Fruit fly (Drosophila melanogaster) whole organism, wandering third instar larva: ENCODE measurements around the gene CG31097.

Source experiments
- Abd-B ChIP-seq: fragments of >200 bp; optimal IDR thresholded peaks from 2 replicates; lab custom pipeline; 2017; ENCODE audit warnings: missing biosample characterization, missing genetic modification characterization
- CG32264 ChIP-seq: fragments of 200-800 bp; sonication (Bioruptor generic); optimal IDR thresholded peaks from 2 replicates; lab custom pipeline; 2016; ENCODE audit warnings: missing biosample characterization, missing genetic modification characterization
- CG9705 ChIP-seq: fragments of 200-800 bp; sonication (Bioruptor generic); optimal IDR thresholded peaks from 2 replicates; lab custom pipeline; 2018; ENCODE audit warnings: missing biosample characterization, mild to moderate bottlenecking, missing genetic modification characterization
- CrebA ChIP-seq: fragments of 200-800 bp; sonication (Bioruptor generic); optimal IDR thresholded peaks from 2 replicates; lab custom pipeline; 2016; ENCODE audit warnings: missing biosample characterization, mild to moderate bottlenecking, missing genetic modification characterization, borderline replicate concordance
- Dfd ChIP-seq: fragments of >200 bp; optimal IDR thresholded peaks from 2 replicates; lab custom pipeline; 2017; ENCODE audit warnings: missing biosample characterization, missing genetic modification characterization
- Dif ChIP-seq: fragments of 200-275, 200-300 bp; sonication (Bioruptor generic); optimal IDR thresholded peaks from 2 replicates; lab custom pipeline; 2018; ENCODE audit warnings: missing biosample characterization, missing genetic modification characterization; ENCODE audit not compliant: partially characterized antibody
- GATAd ChIP-seq: sonication (Bioruptor generic); optimal IDR thresholded peaks from 2 replicates; lab custom pipeline; 2016; ENCODE audit warnings: missing biosample characterization, missing genetic modification characterization
- HLH106 ChIP-seq: fragments of 200-800 bp; optimal IDR thresholded peaks from 3 replicates; lab custom pipeline; 2019; ENCODE audit warnings: missing biosample characterization, mild to moderate bottlenecking, missing genetic modification characterization, moderate library complexity
- Hnf4 ChIP-seq: fragments of 200-800 bp; sonication (Bioruptor generic); optimal IDR thresholded peaks from 2 replicates; lab custom pipeline; 2016; ENCODE audit warnings: missing biosample characterization, mild to moderate bottlenecking, missing genetic modification characterization
- Hr78 ChIP-seq: fragments of >200 bp; optimal IDR thresholded peaks from 2 replicates; lab custom pipeline; 2017; ENCODE audit warnings: missing biosample characterization, missing genetic modification characterization
- Hr83 ChIP-seq: fragments of 200-300 bp; sonication (Bioruptor generic); optimal IDR thresholded peaks from 2 replicates; lab custom pipeline; 2016; ENCODE audit warnings: missing biosample characterization, mild to moderate bottlenecking, missing genetic modification characterization, moderate library complexity; ENCODE audit not compliant: poor library complexity, severe bottlenecking
- Jra ChIP-seq: sonication (Bioruptor generic); optimal IDR thresholded peaks from 2 replicates; lab custom pipeline; 2016; ENCODE audit warnings: missing biosample characterization, missing genetic modification characterization
- Mio ChIP-seq: sonication (Bioruptor generic); optimal IDR thresholded peaks from 2 replicates; lab custom pipeline; 2016; ENCODE audit warnings: missing biosample characterization, missing genetic modification characterization
- Myc ChIP-seq: fragments of >200 bp; optimal IDR thresholded peaks from 2 replicates; lab custom pipeline; 2017
- N ChIP-seq: fragments of >200 bp; optimal IDR thresholded peaks from 2 replicates; lab custom pipeline; 2018; ENCODE audit warnings: missing biosample characterization, missing external identifiers, missing genetic modification characterization
- OdsH ChIP-seq: fragments of 200-800 bp; sonication (Bioruptor generic); optimal IDR thresholded peaks from 2 replicates; lab custom pipeline; 2016; ENCODE audit warnings: missing biosample characterization, mild to moderate bottlenecking, missing genetic modification characterization
- Rel ChIP-seq, 2 experiments: fragments of 200-800 bp; sonication (Bioruptor generic) in 1 of 2; optimal IDR thresholded peaks; 2 replicates in 1 of 2; 3 replicates in 1 of 2; lab custom pipeline; 2016 to 2019; ENCODE audit warnings: mild to moderate bottlenecking in 2 of 2, missing biosample characterization in 2 of 2, missing genetic modification characterization in 2 of 2, moderate library complexity in 1 of 2
- Sp1 ChIP-seq: fragments of 200-800 bp; sonication (Bioruptor generic); optimal IDR thresholded peaks from 3 replicates; lab custom pipeline; 2019; ENCODE audit warnings: missing biosample characterization, mild to moderate bottlenecking, missing genetic modification characterization, moderate library complexity
- br ChIP-seq: fragments of 200-800 bp; sonication (Bioruptor generic); optimal IDR thresholded peaks from 2 replicates; lab custom pipeline; 2016; ENCODE audit warnings: missing biosample characterization, missing genetic modification characterization
- brk ChIP-seq: fragments of 200-800 bp; sonication (Bioruptor generic); optimal IDR thresholded peaks from 2 replicates; lab custom pipeline; 2016; ENCODE audit warnings: missing biosample characterization, mild to moderate bottlenecking, missing genetic modification characterization
- dl ChIP-seq, 2 experiments: fragments of 175-275, 200-275 bp in 1 of 2; fragments of 200-275 bp in 1 of 2; sonication (Bioruptor generic); optimal IDR thresholded peaks; lab custom pipeline; 2018; ENCODE audit warnings: mild to moderate bottlenecking in 2 of 2, missing biosample characterization in 2 of 2, missing genetic modification characterization in 2 of 2, moderate library complexity in 2 of 2; ENCODE audit not compliant: partially characterized antibody in 2 of 2, insufficient read depth in 1 of 2
- dmrt93B ChIP-seq: fragments of 200-800 bp; sonication (Bioruptor generic); optimal IDR thresholded peaks from 2 replicates; lab custom pipeline; 2018; ENCODE audit warnings: missing biosample characterization, mild to moderate bottlenecking, missing genetic modification characterization
- dsf ChIP-seq: sonication (Bioruptor generic); optimal IDR thresholded peaks from 2 replicates; lab custom pipeline; 2016; ENCODE audit warnings: missing biosample characterization, missing genetic modification characterization, borderline replicate concordance
- ey ChIP-seq: fragments of 200-800 bp; sonication (Bioruptor generic); optimal IDR thresholded peaks from 2 replicates; lab custom pipeline; 2016; ENCODE audit warnings: missing biosample characterization, missing genetic modification characterization
- foxo ChIP-seq, 2 experiments: fragments of 200-800 bp; sonication (Bioruptor generic); optimal IDR thresholded peaks; 2 replicates in 1 of 2; 3 replicates in 1 of 2; lab custom pipeline; 2016 to 2017; ENCODE audit warnings: missing biosample characterization in 2 of 2, missing genetic modification characterization in 2 of 2
- fru ChIP-seq: fragments of 200-800 bp; sonication (Bioruptor generic); optimal IDR thresholded peaks from 3 replicates; lab custom pipeline; 2016; ENCODE audit warnings: missing biosample characterization, mild to moderate bottlenecking, missing genetic modification characterization
- h ChIP-seq: fragments of 200-800 bp; sonication (Bioruptor generic); optimal IDR thresholded peaks from 3 replicates; lab custom pipeline; 2016; ENCODE audit warnings: missing biosample characterization, mild to moderate bottlenecking, missing genetic modification characterization
- jim ChIP-seq: fragments of 175-275, 200-325 bp; sonication (Bioruptor generic); optimal IDR thresholded peaks from 2 replicates; lab custom pipeline; 2016; ENCODE audit warnings: missing biosample characterization, mild to moderate bottlenecking, missing genetic modification characterization
- lola ChIP-seq: fragments of >200 bp; optimal IDR thresholded peaks from 2 replicates; lab custom pipeline; 2017; ENCODE audit warnings: missing biosample characterization, missing genetic modification characterization
- pan ChIP-seq: fragments of >200 bp; optimal IDR thresholded peaks from 2 replicates; lab custom pipeline; 2017
- psq ChIP-seq: fragments of 200-800 bp; sonication (Bioruptor generic); optimal IDR thresholded peaks from 3 replicates; lab custom pipeline; 2017; ENCODE audit warnings: missing biosample characterization, mild to moderate bottlenecking, missing genetic modification characterization, moderate library complexity
- rgr ChIP-seq: fragments of 200-800 bp; sonication (Bioruptor generic); optimal IDR thresholded peaks from 3 replicates; lab custom pipeline; 2016; ENCODE audit warnings: missing biosample characterization, mild to moderate bottlenecking, missing genetic modification characterization
- sage ChIP-seq: fragments of 200-800 bp; sonication (Bioruptor generic); optimal IDR thresholded peaks from 2 replicates; lab custom pipeline; 2016; ENCODE audit warnings: missing biosample characterization, mild to moderate bottlenecking, missing genetic modification characterization
- sv ChIP-seq: fragments of 200-800 bp; sonication (Bioruptor generic); optimal IDR thresholded peaks from 3 replicates; lab custom pipeline; 2016; ENCODE audit warnings: missing biosample characterization, missing genetic modification characterization
- tai ChIP-seq: sonication (Bioruptor generic); optimal IDR thresholded peaks from 2 replicates; lab custom pipeline; 2016; ENCODE audit warnings: missing biosample characterization, missing genetic modification characterization
- usp ChIP-seq: fragments of >200 bp; optimal IDR thresholded peaks from 2 replicates; lab custom pipeline; 2017; ENCODE audit warnings: missing biosample characterization, missing genetic modification characterization
- woc ChIP-seq: sonication (Bioruptor generic); optimal IDR thresholded peaks from 2 replicates; lab custom pipeline; 2016; ENCODE audit warnings: missing biosample characterization, mild to moderate bottlenecking, missing genetic modification characterization

The CG31097 gene

dm6 chr3R:25269909-25270308 is 27.7 kb downstream of the CG31097 start, which contains the start of the genes CG11889 and CG11891:
CG11889 (plus strand) TSS chr3R:25270209.
CG11891 (plus strand) TSS chr3R:25270209.
- TF ChIP-seq psq (GFP tag; lab: Kevin White, UChicago) (no peak), CG32264 (GFP tag; lab: Kevin White, UChicago) (no peak), HLH106 (tag; lab: Kevin White, UChicago) (no peak), Hr83 (GFP tag; lab: Kevin White, UChicago) (no peak), rgr (no peak), fru (GFP tag; lab: Kevin White, UChicago) (no peak), Hr78 (no peak), dl (GFP tag; optimal IDR thresholded peaks at IDR 0.05; lab: Kevin White, UChicago; ENCODE audit: insufficient read depth in 1 of 2, partially characterized antibody in 2 of 2) (no peak), dsf (GFP tag; lab: Kevin White, UChicago) (no peak), CrebA (GFP tag; lab: Kevin White, UChicago) (no peak), Rel (GFP tag; optimal IDR thresholded peaks at IDR 0.05; lab: Kevin White, UChicago) (no peak), Rel (tag; optimal IDR thresholded peaks at IDR 0.05; lab: Kevin White, UChicago) (no peak), GATAd (GFP tag; lab: Kevin White, UChicago) (no peak), ey (GFP tag; lab: Kevin White, UChicago) (no peak), jim (GFP tag; lab: Kevin White, UChicago) (no peak), Hnf4 (GFP tag; lab: Kevin White, UChicago) (no peak)
- TF ChIP-seq, all 38 proteins: peak for 0

DNA sequence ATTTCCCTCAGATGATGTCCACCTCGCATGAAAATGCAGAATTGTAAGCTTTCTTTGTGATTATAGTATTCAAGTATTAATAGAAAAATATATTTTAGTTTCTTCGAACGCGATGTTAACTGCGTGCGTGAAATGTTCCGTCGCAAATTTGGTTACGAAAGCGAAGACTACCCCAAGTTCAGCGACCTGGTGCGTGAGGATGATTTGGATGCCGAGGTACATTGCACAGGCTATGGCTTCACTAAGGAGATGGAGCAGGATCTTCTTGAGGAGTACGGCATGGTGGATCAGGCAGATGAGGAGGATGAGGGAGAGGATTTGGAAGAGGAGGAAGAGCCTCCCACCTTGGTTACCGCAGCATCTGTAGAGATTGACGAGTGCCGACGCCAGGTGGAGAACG is 30.8 kb downstream of the CG31097 start:
- no peak for TF ChIP-seq Rel (GFP tag; optimal IDR thresholded peaks at IDR 0.05; lab: Kevin White, UChicago)
- no peak for TF ChIP-seq Rel (tag; optimal IDR thresholded peaks at IDR 0.05; lab: Kevin White, UChicago)
- no peak for TF ChIP-seq pan
- no peak for TF ChIP-seq woc (GFP tag; lab: Kevin White, UChicago)
- no peak for TF ChIP-seq sv (GFP tag; lab: Kevin White, UChicago)
- TF ChIP-seq usp (GFP tag; lab: Kevin White, UChicago), result no peak
- TF ChIP-seq Hnf4 (GFP tag; lab: Kevin White, UChicago), result no peak
- TF ChIP-seq ey (GFP tag; lab: Kevin White, UChicago), result no peak
- TF ChIP-seq CrebA (GFP tag; lab: Kevin White, UChicago), result no peak
- no peak for TF ChIP-seq Sp1
- no peak for TF ChIP-seq lola (GFP tag; lab: Kevin White, UChicago)
- no peak for TF ChIP-seq Hr78

DNA sequence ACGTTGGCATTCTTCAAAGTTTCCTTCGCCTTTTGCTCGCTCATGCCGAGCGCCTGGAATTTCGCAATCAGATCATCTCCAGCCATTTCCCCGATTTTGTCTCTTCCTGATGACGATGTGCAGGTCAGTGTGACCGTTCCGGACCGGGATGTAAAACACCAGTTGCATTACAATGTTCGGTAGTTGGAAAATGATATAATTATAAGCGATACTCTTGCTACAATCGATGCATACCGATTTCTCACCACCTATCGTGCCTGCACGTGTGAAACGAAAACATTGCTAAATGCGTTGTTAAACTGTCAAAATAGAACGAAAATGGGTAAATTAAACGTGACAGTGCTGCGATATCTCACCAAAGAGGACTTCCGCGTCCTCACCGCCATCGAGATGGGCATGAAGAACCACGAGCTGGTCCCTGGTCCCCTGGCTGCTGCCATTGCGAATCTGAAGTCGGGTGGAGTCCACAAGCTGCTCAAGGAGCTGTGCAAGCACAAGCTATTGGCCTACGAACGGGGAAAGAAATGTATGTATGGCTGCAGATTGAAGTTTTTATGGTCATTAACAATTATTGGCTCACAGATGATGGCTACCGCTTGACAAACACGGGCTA is 31.9 kb downstream of the CG31097 start, which contains the start of the genes GlnRS and RIOK2:
Gene GlnRS (minus strand): TSS at position 133 of the 613 bp plus-strand sequence.
Gene RIOK2 (plus strand): TSS at position 256 of the 613 bp plus-strand sequence.
- TF ChIP-seq h (GFP tag; lab: Kevin White, UChicago) (no peak), Hr78 (peak; percentile 79), Mio (GFP tag; lab: Kevin White, UChicago) (no peak), sage (GFP tag; lab: Kevin White, UChicago) (no peak), Rel (GFP tag; optimal IDR thresholded peaks at IDR 0.05; lab: Kevin White, UChicago) (no peak), Rel (tag; optimal IDR thresholded peaks at IDR 0.05; lab: Kevin White, UChicago) (peak; percentile 54), OdsH (GFP tag; lab: Kevin White, UChicago) (no peak), sv (GFP tag; lab: Kevin White, UChicago) (no peak), Hnf4 (GFP tag; lab: Kevin White, UChicago) (no peak), psq (GFP tag; lab: Kevin White, UChicago) (no peak), Sp1 (peak; percentile 13), CrebA (GFP tag; lab: Kevin White, UChicago) (no peak), Dif (GFP tag; lab: Kevin White, UChicago) (no peak), Dfd (GFP tag; lab: Kevin White, UChicago) (no peak), tai (GFP tag; lab: Kevin White, UChicago) (no peak), foxo (GFP tag; optimal IDR thresholded peaks at IDR 0.05; lab: Kevin White, UChicago) (no peak), dl (GFP tag; optimal IDR thresholded peaks at IDR 0.05; lab: Kevin White, UChicago; ENCODE audit: insufficient read depth in 1 of 2, partially characterized antibody in 2 of 2) (no peak), Hr83 (GFP tag; lab: Kevin White, UChicago) (no peak), Abd-B (peak; percentile 59), brk (no peak), lola (GFP tag; lab: Kevin White, UChicago) (no peak), N (GFP tag; lab: Kevin White, UChicago) (peak; percentile 100), rgr (no peak), br (GFP tag; lab: Kevin White, UChicago) (no peak), dsf (GFP tag; lab: Kevin White, UChicago) (no peak), Jra (GFP tag; lab: Kevin White, UChicago) (no peak), woc (GFP tag; lab: Kevin White, UChicago) (no peak), jim (GFP tag; lab: Kevin White, UChicago) (no peak), CG9705 (GFP tag; lab: Kevin White, UChicago) (no peak), ey (GFP tag; lab: Kevin White, UChicago) (no peak), GATAd (GFP tag; lab: Kevin White, UChicago) (no peak), usp (GFP tag; lab: Kevin White, UChicago) (no peak), CG32264 (GFP tag; lab: Kevin White, UChicago) (no peak), dmrt93B (no peak), HLH106 (tag; lab: Kevin White, UChicago) (no peak), fru (GFP tag; lab: Kevin White, UChicago) (no peak), pan (no peak), Myc (lab: Kevin White, UChicago) (peak; percentile 75)
